Worm (Caenorhabditis elegans) whole organism, dauer: ENCODE data around the gene F46C5.6.

Source experiments
- unc-62 ChIP-seq: sonication (generic microtip); optimal IDR thresholded peaks from 2 replicates; lab custom pipeline; 2017; ENCODE audit warnings: missing biosample characterization, missing genetic modification reagents, missing genetic modification characterization

F46C5.6 gene

DNA sequence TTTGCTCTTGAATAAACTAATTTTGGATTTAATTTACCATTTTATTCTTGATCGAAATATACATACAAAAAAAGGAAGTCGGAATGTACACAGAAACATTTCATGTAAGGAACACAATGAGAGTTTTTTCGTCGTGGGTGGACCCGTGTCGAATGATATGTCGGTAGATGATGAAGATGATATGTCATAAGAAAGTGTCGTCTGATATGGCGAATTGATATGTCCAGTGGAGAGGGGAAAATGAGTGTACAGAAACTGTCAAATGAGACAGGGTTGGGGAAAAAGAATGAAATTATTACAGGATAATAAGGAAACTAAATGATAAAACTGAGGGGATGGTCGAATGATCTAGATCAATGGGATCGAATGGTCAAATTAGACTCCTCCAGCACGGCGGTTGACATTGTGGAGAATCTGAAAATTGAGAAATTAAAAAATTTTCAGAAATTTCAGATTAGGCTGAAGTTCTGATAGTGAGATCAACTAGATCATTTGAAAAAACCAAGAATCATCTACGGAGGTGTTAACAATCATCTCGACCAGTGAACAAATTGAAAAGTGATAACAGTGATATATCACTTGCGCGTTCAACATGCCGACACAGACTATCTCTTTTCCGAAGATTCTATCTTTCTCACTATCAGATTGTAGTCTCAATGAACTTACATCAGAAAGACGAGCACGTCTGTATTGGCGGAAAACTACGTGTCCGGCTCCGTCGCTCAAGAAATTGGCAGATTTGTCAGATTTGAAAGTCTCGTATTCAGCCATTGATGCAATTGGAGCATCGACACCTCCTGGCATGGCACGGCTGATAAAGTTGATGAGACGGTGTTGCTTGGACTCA lies 24.0 kb downstream of the F46C5.6 start:
- no peak for TF ChIP-seq unc-62 (GFP tag; lab: Kevin White, UChicago)

DNA sequence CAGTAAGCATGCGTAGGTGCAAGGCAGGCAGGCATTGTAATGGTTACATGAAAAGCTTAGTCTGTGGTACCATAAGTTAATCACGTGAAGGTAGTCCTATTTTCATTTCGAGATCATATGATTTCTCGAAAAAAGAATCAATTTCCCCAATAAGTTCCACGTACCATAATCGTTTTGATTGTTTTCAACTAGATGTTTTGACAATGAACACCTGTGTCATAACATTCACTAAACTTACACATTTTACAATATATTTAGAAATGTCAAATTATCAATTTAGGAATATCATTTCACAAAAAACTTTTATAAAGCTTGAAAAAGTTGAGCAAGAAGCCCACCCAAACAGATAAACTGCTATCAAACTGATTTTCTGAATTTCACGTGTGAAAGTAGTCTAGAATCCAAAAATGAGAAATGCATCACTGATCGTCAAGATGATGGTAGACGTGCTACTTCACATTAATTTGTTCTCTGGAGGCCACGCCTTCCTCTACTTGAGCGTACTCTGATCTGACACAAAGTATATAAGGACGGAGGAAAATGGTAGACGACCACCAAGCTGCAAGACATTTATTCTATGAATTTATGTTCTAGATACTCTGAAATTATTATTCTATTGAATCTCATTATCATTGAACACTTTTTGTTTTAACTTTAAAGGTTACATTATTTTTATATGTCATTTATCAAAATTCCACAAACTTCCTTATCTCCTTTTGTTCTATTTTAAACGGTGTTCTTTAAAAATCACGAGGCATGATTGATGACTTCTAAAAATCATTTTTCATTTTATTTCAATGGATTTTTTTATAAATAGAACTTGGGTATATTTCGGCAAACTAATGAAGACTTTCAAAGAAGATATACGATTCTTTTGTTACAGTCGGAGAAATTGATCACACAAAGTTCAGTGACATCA lies 25.1 kb downstream of the F46C5.6 start, which contains the start of gene F46C5.10:
TSS of gene F46C5.10 (minus strand) at position 51 of the 919 bp plus-strand sequence.
- TF ChIP-seq unc-62 (GFP tag; lab: Kevin White, UChicago) = no peak

DNA sequence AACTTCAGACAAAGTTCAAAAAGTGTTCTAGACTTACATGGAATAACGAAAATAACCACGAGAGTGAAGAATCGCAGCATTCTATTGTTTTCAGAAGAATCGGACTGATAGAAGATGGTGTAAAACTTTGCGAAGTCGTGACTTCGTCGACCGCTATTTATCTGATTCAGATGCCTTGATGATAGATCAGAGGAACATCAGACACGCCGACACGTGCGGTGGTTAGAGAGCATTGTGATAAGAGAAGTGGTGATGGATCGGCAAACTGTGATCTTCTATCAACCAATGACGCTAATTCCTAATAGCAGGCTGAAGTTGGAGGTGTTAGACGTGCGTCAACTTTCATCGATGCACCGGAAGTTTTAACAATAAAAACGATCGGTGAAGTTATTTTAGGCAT lies 26.1 kb downstream of the F46C5.6 start:
- TF ChIP-seq unc-62 (GFP tag; lab: Kevin White, UChicago) = no peak

DNA sequence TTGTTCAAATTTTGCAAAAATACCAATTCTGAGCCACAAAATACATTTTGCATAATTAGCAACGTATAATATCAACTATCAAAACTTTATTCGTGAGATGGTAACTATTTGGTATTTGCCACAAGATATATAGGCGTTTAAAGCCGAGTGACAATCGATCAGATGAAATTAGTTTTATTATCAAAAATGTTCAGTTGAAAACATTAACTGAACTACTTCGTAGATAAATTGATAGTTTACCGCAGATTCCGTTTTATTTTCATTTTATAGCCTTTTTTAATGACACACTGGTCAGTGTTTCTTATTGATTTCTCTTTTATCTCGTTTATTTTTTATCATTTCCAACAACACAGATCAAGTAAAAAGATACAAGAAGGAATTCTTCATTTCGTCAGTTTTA lies 27.1 kb downstream of the F46C5.6 start:
- no peak for TF ChIP-seq unc-62 (GFP tag; lab: Kevin White, UChicago)

DNA sequence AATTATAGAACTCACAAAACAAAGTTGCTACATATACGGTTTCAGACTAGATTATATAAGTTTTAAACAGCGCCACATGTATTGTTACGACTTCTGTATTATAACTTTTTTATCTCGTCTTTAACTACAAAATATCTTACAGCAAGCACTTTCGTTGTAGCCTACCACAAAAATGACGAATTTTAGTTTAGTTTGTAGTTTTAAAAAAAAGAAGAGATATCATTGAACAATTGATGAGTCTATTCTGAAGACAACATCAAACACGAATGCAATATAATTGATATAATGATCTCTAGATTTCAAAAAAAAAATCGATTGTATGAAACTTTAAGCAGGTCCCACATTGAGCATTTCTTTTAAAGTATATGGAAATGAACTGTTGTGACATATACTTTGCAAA lies 30.1 kb downstream of the F46C5.6 start:
- no peak for TF ChIP-seq unc-62 (GFP tag; lab: Kevin White, UChicago)

DNA sequence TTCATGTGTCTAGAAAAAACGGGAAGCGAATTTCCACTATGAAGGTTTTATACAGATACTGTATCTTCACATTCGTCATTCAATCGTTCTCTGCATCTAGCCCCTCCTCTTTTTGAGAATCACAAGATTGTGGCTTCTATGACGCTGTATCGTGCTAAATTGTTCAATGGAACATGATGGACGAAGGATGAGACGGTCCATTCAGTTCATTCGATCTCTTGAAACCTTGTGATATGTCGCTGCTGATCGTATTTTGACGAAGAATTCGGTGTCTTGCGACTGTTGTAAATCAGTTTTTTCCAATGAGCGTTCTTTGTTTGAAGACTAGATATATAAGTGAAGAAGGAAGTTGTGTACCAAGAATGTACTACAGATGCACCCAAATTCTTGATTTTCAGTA lies 30.7 kb downstream of the F46C5.6 start:
- TF ChIP-seq unc-62 (GFP tag; lab: Kevin White, UChicago) = no peak

DNA sequence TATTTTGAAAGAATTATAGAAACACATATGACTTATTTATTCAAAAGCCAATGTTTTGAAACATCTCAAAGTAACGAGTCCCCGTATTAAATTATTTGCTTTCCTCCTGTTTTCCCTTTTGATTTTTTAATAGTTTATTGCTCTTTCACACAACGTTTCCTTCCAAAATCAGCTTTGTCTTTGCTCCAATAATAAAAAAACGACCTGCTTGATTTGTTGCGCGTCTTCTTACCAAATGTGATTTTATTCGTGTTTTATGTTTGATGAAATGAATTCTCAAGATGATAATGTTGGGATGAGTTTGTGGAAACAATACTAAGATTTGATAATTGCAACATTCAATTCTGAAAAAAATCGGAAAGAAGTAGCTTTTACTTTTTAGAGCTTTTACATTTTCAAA lies 32.0 kb downstream of the F46C5.6 start:
- TF ChIP-seq unc-62 (GFP tag; lab: Kevin White, UChicago) = no peak

DNA sequence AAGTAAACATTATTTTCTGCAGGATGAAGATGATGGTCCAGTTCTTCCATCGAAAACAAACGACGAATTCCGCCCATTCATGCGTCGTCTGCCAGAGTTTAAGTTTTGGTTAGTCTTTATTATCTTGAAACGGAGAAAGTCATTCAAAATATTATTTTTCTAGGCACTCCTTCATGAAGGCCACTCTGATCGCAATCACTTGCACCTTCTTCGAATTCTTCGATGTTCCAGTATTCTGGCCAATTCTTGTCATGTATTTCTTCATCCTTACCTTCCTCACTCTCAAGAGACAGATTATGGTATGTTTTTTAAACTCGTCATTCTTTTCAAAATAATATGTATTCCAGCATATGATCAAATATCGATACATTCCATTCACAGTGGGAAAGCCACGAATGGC lies 32.5 kb downstream of the F46C5.6 start:
- no peak for TF ChIP-seq unc-62 (GFP tag; lab: Kevin White, UChicago)

DNA sequence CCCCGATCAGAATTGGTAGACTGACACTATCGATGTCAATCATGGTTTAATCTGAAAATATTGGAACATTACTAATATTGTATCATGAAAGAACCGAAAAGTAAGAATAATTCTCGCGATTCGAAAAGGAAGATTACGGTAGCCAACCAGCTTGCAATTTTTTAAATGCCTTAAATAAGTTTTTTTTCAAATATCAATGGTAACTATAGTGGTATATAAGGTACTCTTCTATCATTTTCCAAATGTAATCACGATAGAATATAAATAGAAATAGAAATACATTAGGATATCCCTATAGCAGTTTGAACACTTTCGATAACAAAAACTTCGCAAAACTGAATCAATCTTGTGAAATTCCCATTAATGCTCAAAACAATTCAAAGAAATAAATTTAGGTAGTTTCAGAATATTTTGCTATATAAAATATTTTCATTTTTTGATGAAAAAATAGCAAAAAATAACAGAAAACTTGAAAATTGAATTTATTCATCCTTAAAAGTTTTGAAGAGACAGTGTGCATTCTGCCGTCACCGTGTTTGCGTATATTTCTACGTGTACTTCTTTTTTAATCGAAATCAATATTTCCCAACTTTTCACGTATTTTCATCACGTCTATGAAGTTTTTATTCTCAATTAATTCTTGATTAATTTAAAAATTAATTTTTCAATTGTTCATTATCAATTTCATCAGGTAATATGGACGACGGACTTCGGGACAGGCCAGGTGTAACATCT lies 33.5 kb downstream of the F46C5.6 start, which contains the start of the genes F46C5.9 and rer-1:
TSS of gene F46C5.9 (minus strand) at position 51 of the 735 bp plus-strand sequence.
TSS of gene rer-1 (plus strand) at position 692 of the 735 bp plus-strand sequence.
- TF ChIP-seq unc-62 (GFP tag; lab: Kevin White, UChicago) = no peak

DNA sequence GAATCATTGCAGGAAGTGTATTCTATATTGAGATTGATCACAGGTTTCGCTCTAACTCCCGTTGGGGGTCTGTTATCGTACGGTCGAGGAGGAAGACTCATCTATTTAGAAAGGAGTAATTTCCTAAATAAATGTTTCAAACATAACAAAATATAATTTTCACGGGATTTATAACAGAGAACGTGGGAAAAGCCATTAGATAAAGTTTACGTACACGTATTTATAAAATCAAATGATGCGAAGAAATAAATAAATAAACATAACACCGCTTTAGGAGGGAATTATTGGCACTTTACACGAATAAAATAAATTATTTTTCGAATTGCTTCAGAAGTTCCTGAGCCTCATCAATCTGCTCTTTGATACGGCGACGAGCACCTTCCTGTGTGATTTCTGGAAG lies 35.8 kb downstream of the F46C5.6 start, which contains the start of gene F07H5.10:
TSS of gene F07H5.10 (minus strand) at position 101 of the 400 bp plus-strand sequence.
- TF ChIP-seq unc-62 (GFP tag; lab: Kevin White, UChicago) = no peak

DNA sequence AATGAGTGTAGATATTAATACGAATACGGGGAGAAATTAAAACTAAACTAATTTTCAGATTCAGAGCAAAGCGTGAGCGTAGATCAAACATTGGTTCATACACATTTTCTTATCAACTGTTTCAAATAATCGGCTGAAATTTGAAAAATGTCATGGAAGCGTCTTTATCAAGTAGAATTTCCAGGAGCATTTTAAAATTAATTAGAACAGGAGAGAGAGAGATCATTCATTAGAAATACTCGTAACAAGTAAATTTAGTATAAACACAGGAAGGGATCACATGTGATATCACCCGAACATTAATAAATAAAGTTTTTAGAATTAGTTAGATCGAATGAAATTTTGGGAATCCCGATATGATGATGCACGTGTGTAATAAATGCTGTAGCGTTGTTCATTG lies 37.4 kb downstream of the F46C5.6 start, which contains the start of gene pho-13:
TSS of gene pho-13 (minus strand) at position 101 of the 400 bp plus-strand sequence.
- no peak for TF ChIP-seq unc-62 (GFP tag; lab: Kevin White, UChicago)

DNA sequence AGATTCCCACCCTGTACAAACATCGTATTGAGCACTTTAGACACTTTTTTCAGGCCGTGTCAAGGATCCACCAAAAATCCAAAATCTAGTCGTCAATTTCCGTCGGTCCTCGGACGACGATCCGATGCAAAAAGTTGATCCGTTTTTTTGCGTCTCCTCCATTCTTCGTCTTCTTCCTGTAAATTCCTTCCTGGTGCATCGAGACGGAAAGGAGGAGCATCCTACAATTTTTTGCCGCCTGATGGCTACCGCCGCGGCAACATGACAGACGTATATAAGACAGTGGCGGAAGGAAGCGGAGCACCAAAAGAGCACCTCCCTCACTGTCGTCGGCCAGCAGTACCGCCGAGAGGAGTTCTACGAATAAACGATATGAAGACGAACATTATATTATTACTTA lies 43.5 kb downstream of the F46C5.6 start, which contains the start of gene appg-2:
TSS of gene appg-2 (plus strand) at position 301 of the 400 bp plus-strand sequence.
- no peak for TF ChIP-seq unc-62 (GFP tag; lab: Kevin White, UChicago)

DNA sequence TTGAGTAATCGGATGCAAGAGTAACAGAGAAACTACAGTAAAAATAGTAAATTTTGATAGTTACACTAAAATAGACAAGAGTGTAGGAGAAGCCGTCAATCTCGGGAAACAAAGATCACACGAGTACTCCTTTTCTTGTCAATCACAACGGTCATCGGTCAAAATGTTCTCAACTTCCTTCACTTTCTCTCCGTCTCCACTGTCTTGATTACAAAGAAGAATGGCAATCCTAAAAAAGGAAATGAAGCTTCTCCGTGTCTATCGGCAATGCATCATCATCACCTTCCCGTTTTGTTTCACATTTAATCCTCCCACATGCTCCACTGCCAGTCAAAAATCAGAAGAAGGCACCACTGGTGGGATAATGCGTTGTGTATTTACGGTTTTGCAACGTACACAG lies 44.6 kb downstream of the F46C5.6 start:
- no peak for TF ChIP-seq unc-62 (GFP tag; lab: Kevin White, UChicago)

DNA sequence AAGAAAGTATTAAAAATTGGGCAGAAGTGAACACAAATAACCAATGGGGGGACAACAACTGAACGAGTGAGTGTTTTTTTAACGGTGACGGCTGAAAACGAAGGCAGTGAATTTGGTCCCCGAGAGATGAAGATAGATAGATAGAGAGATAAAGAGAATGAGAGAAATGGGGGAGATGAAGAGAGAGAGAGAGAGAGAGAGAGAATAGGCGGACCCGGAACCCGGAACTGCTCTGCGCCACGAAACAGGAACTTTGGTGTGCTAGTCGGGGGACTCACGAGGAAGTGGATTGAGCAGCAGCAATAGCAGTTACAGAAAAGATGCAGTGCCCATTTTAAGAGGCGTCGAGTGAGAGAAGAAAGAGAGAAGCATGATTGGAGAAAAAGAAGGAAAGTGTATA lies 47.9 kb downstream of the F46C5.6 start:
- TF ChIP-seq unc-62 (GFP tag; lab: Kevin White, UChicago) = no peak

DNA sequence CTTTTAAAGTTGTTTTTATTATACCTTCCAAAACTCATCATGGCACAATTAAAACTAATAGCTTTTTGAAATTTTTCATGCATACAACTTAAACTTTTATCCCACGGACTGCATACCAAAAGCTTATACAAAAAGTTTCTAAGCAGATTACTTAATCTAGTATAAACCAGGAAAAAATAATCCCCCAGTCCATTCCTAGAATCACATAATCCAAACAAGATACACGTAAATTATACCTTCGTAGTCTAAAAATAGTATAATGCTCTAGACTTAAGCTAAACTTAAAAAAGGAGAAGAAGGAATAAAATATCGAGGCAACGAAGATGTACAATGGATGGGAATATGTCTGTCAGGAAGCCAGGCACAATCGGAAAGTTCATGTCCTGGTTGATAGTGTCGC lies 49.1 kb downstream of the F46C5.6 start:
- no peak for TF ChIP-seq unc-62 (GFP tag; lab: Kevin White, UChicago)
